Worm (Caenorhabditis elegans) whole organism, L3 larva: ENCODE measurements around the gene ogt-1.

Source experiments
- R02D3.7 ChIP-seq: fragments of 150-350 bp; optimal IDR thresholded peaks from 2 replicates; lab custom pipeline; 2014; ENCODE audit warnings: missing biosample characterization, missing genetic modification characterization
- ZK546.5 ChIP-seq: sonication (generic microtip); optimal IDR thresholded peaks from 2 replicates; lab custom pipeline; 2017; ENCODE audit warnings: missing biosample characterization, missing genetic modification characterization
- aly-2 ChIP-seq: fragments of 150-350 bp; optimal IDR thresholded peaks from 2 replicates; lab custom pipeline; 2014; ENCODE audit warnings: missing biosample characterization, missing genetic modification characterization
- ama-1 ChIP-seq: fragments of 150-350 bp; optimal IDR thresholded peaks from 2 replicates; lab custom pipeline; 2018
- ceh-16 ChIP-seq: sonication (generic microtip); optimal IDR thresholded peaks from 2 replicates; lab custom pipeline; 2017; ENCODE audit warnings: missing biosample characterization, missing genetic modification characterization
- ceh-28 ChIP-seq: fragments of 150-350 bp; optimal IDR thresholded peaks from 2 replicates; lab custom pipeline; 2014; ENCODE audit warnings: missing biosample characterization, missing genetic modification reagents, missing genetic modification characterization
- ceh-82 ChIP-seq: fragments of 150-350 bp; optimal IDR thresholded peaks from 2 replicates; lab custom pipeline; 2014; ENCODE audit warnings: missing biosample characterization, missing genetic modification characterization
- daf-12 ChIP-seq: fragments of 150-350 bp; optimal IDR thresholded peaks from 2 replicates; lab custom pipeline; 2014; ENCODE audit warnings: missing biosample characterization, missing genetic modification reagents, missing genetic modification characterization
- egl-27 ChIP-seq: sonication (generic microtip); optimal IDR thresholded peaks from 4 replicates; lab custom pipeline; 2017; ENCODE audit warnings: missing biosample characterization, missing genetic modification reagents, missing genetic modification characterization
- egl-5 ChIP-seq: fragments of 150-350 bp; optimal IDR thresholded peaks from 2 replicates; lab custom pipeline; 2017; ENCODE audit warnings: missing biosample characterization, missing genetic modification reagents, missing genetic modification characterization, inconsistent platforms
- elt-1 ChIP-seq: fragments of 150-350 bp; optimal IDR thresholded peaks from 2 replicates; lab custom pipeline; 2014; ENCODE audit warnings: missing biosample characterization, missing genetic modification characterization
- elt-2 ChIP-seq: sonication (generic microtip); optimal IDR thresholded peaks from 2 replicates; lab custom pipeline; 2016; ENCODE audit warnings: missing genetic modification reagents, mild to moderate bottlenecking, missing genetic modification characterization, missing compliant biosample characterization
- elt-3 ChIP-seq, 3 experiments: fragments of 150-350 bp in 1 of 3; sonication (generic microtip) in 2 of 3; optimal IDR thresholded peaks; 2 replicates in 2 of 3; 4 replicates in 1 of 3; lab custom pipeline; 2014 to 2017; ENCODE audit warnings: missing biosample characterization in 3 of 3, missing genetic modification characterization in 3 of 3
- eor-1 ChIP-seq, 2 experiments: fragments of 150-350 bp; optimal IDR thresholded peaks; 2 replicates each; lab custom pipeline; 2014 to 2018; ENCODE audit warnings: missing biosample characterization in 2 of 2, missing genetic modification characterization in 2 of 2
- fkh-10 ChIP-seq: sonication (generic microtip); optimal IDR thresholded peaks from 2 replicates; lab custom pipeline; 2017; ENCODE audit warnings: missing biosample characterization, missing genetic modification reagents, missing genetic modification characterization
- fkh-2 ChIP-seq: fragments of 150-350 bp; optimal IDR thresholded peaks from 2 replicates; lab custom pipeline; 2014; ENCODE audit warnings: missing biosample characterization, missing genetic modification reagents, missing genetic modification characterization
- fos-1 ChIP-seq: fragments of 150-350 bp; optimal IDR thresholded peaks from 2 replicates; lab custom pipeline; 2014; ENCODE audit warnings: missing biosample characterization, missing genetic modification characterization
- hmg-11 ChIP-seq: sonication (generic microtip); optimal IDR thresholded peaks from 2 replicates; lab custom pipeline; 2016; ENCODE audit warnings: missing genetic modification characterization, missing compliant biosample characterization
- jun-1 ChIP-seq: fragments of 150-350 bp; optimal IDR thresholded peaks from 2 replicates; lab custom pipeline; 2014; ENCODE audit warnings: missing biosample characterization, missing genetic modification reagents, missing genetic modification characterization
- lin-15B ChIP-seq: fragments of 150-350 bp; optimal IDR thresholded peaks from 2 replicates; lab custom pipeline; 2014; ENCODE audit warnings: missing biosample characterization, missing genetic modification characterization
- lin-39 ChIP-seq: fragments of 150-350 bp; optimal IDR thresholded peaks from 2 replicates; lab custom pipeline; 2018; ENCODE audit warnings: missing biosample characterization, missing genetic modification reagents, missing genetic modification characterization
- lsy-12 ChIP-seq: sonication (generic microtip); optimal IDR thresholded peaks from 2 replicates; lab custom pipeline; 2016; ENCODE audit warnings: mild to moderate bottlenecking, missing genetic modification characterization, missing compliant biosample characterization
- mdl-1 ChIP-seq: fragments of 150-350 bp; optimal IDR thresholded peaks from 2 replicates; lab custom pipeline; 2014; ENCODE audit warnings: missing biosample characterization, missing genetic modification characterization
- mml-1 ChIP-seq: fragments of 150-350 bp; sonication (generic microtip); optimal IDR thresholded peaks from 3 replicates; lab custom pipeline; 2014; ENCODE audit warnings: missing biosample characterization, missing genetic modification characterization
- nfya-1 ChIP-seq: sonication (generic microtip); optimal IDR thresholded peaks from 2 replicates; lab custom pipeline; 2017; ENCODE audit warnings: missing genetic modification characterization, mild to moderate bottlenecking, missing compliant biosample characterization, antibody characterized with exemption, moderate library complexity; ENCODE audit not compliant: insufficient read depth
- nhr-11 ChIP-seq: fragments of 150-350 bp; optimal IDR thresholded peaks from 2 replicates; lab custom pipeline; 2014; ENCODE audit warnings: missing biosample characterization, missing genetic modification characterization
- nhr-12 ChIP-seq: fragments of 150-350 bp; optimal IDR thresholded peaks from 2 replicates; lab custom pipeline; 2014; ENCODE audit warnings: missing biosample characterization, missing genetic modification characterization
- nhr-23 ChIP-seq: fragments of 150-350 bp; optimal IDR thresholded peaks from 2 replicates; lab custom pipeline; 2014; ENCODE audit warnings: missing biosample characterization, missing genetic modification reagents, missing genetic modification characterization
- nhr-28 ChIP-seq: fragments of 150-350 bp; optimal IDR thresholded peaks from 2 replicates; lab custom pipeline; 2014; ENCODE audit warnings: missing biosample characterization, missing genetic modification characterization
- nhr-43 ChIP-seq: sonication (generic microtip); optimal IDR thresholded peaks from 2 replicates; lab custom pipeline; 2016; ENCODE audit warnings: mild to moderate bottlenecking, missing genetic modification characterization, missing compliant biosample characterization; ENCODE audit not compliant: poor library complexity, severe bottlenecking
- nhr-67 ChIP-seq: fragments of 150-350 bp; optimal IDR thresholded peaks from 2 replicates; lab custom pipeline; 2014; ENCODE audit warnings: missing biosample characterization, missing genetic modification characterization
- nhr-76 ChIP-seq: fragments of 150-350 bp; sonication (generic microtip); optimal IDR thresholded peaks from 5 replicates; lab custom pipeline; 2014; ENCODE audit warnings: missing biosample characterization, missing genetic modification characterization
- nhr-77 ChIP-seq: fragments of 150-350 bp; optimal IDR thresholded peaks from 2 replicates; lab custom pipeline; 2014; ENCODE audit warnings: missing biosample characterization, missing genetic modification characterization
- pha-4 ChIP-seq: fragments of 150-350 bp; optimal IDR thresholded peaks from 2 replicates; lab custom pipeline; 2014; ENCODE audit warnings: missing biosample characterization, missing genetic modification reagents, missing genetic modification characterization
- pqm-1 ChIP-seq: fragments of 150-350 bp; optimal IDR thresholded peaks from 2 replicates; lab custom pipeline; 2017; ENCODE audit warnings: missing biosample characterization, missing genetic modification characterization, inconsistent platforms
- sea-2 ChIP-seq: fragments of 150-350 bp; sonication (generic microtip); optimal IDR thresholded peaks from 4 replicates; lab custom pipeline; 2014; ENCODE audit warnings: missing biosample characterization, missing genetic modification reagents, missing genetic modification characterization
- skn-1 ChIP-seq: fragments of 150-350 bp; optimal IDR thresholded peaks from 2 replicates; lab custom pipeline; 2014; ENCODE audit warnings: missing biosample characterization, missing genetic modification characterization
- snpc-4 ChIP-seq: fragments of 150-350 bp; optimal IDR thresholded peaks from 2 replicates; lab custom pipeline; 2014; ENCODE audit warnings: missing biosample characterization, missing genetic modification characterization
- tbx-2 ChIP-seq: sonication (generic microtip); optimal IDR thresholded peaks from 2 replicates; lab custom pipeline; 2016; ENCODE audit warnings: mild to moderate bottlenecking, missing genetic modification characterization, missing compliant biosample characterization
- unc-39 ChIP-seq: sonication (generic microtip); optimal IDR thresholded peaks from 4 replicates; lab custom pipeline; 2017; ENCODE audit warnings: missing biosample characterization, missing genetic modification characterization
- unc-62 ChIP-seq: fragments of 150-350 bp; sonication (generic microtip); optimal IDR thresholded peaks from 4 replicates; lab custom pipeline; 2014; ENCODE audit warnings: missing biosample characterization, missing genetic modification reagents, missing genetic modification characterization
- zag-1 ChIP-seq: fragments of 150-350 bp; optimal IDR thresholded peaks from 2 replicates; lab custom pipeline; 2014; ENCODE audit warnings: missing biosample characterization, missing genetic modification characterization
- ztf-11 ChIP-seq: fragments of 150-350 bp; optimal IDR thresholded peaks from 2 replicates; lab custom pipeline; 2014; ENCODE audit warnings: missing biosample characterization, missing genetic modification characterization
- ztf-4 ChIP-seq: fragments of 150-350 bp; optimal IDR thresholded peaks from 2 replicates; lab custom pipeline; 2014; ENCODE audit warnings: missing biosample characterization, missing genetic modification characterization

The ogt-1 gene

DNA sequence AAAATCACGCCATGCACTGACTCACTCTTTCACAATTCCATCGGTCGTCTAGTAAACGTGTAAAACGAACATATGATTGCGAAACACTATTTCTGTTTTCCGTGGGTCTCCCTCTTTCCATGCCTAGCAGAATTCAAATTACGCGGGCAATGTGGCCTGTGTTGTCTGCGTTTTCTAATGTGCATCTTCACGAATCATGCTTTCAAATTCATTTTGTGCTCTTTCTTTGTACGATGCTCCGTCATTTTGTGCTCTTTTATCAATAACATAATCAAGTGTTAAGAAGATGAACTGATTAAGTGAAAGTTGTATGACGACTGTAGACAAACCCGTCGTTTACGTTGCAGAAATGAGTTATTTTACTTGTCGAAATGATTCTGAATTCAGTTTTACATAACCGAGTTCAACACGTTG is 12.2 kb upstream of the ogt-1 start:
- TF ChIP-seq lsy-12 (tag; lab: Kevin White, UChicago) (peak; percentile 27), elt-2 (peak; percentile 97), pha-4 (peak; percentile 70), aly-2 (tag; lab: Kevin White, UChicago) (no peak), snpc-4 (tag; lab: Kevin White, UChicago) (peak; percentile 37), skn-1 (tag; lab: Kevin White, UChicago) (peak; percentile 72), nfya-1 (peak; percentile 50), fos-1 (tag; lab: Kevin White, UChicago) (peak; percentile 18), lin-15B (tag; lab: Kevin White, UChicago) (peak; percentile 42), nhr-11 (tag; lab: Kevin White, UChicago) (no peak), tbx-2 (tag; lab: Kevin White, UChicago) (no peak), lin-39 (tag; lab: Kevin White, UChicago) (peak; percentile 5), egl-5 (tag; lab: Kevin White, UChicago) (peak; percentile 44), elt-1 (no peak), pqm-1 (tag; lab: Kevin White, UChicago) (peak; percentile 97), ceh-28 (tag; lab: Kevin White, UChicago) (peak; percentile 38), jun-1 (tag; lab: Kevin White, UChicago) (peak; percentile 82), mdl-1 (tag; lab: Kevin White, UChicago) (peak; percentile 58)
- TF ChIP-seq, all 47 proteins: peak for 14

DNA sequence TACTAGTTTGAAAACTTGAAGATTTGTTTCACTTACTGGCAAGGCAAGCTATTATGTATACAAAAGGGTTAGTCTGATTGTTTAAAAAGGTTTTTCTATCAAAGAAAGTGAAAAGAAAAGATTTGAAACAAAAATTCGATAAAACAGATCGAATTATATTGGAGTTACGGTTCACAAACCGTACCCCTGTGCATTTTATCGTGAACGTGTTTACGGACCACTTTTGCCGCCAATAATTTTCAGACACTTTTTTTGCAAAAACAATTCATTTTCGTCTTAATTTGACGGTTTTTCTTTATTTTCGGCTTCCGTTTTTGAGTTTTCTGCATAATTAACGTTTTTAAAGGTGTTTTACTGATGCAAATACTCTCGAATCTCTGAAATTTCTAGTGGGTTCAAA is 11.7 kb upstream of the ogt-1 start:
- TF ChIP-seq ama-1 (no peak), hmg-11 (tag; lab: Kevin White, UChicago) (no peak), nhr-28 (tag; lab: Kevin White, UChicago) (no peak), fkh-2 (tag; lab: Kevin White, UChicago) (no peak), ztf-11 (no peak), jun-1 (tag; lab: Kevin White, UChicago) (no peak), tbx-2 (tag; lab: Kevin White, UChicago) (no peak), ZK546.5 (tag; lab: Kevin White, UChicago) (no peak), daf-12 (tag; lab: Kevin White, UChicago) (no peak), mdl-1 (tag; lab: Kevin White, UChicago) (no peak), nfya-1 (no peak), fkh-10 (GFP tag; lab: Kevin White, UChicago) (no peak), nhr-67 (tag; lab: Kevin White, UChicago) (no peak), egl-27 (tag; lab: Kevin White, UChicago) (no peak), skn-1 (tag; lab: Kevin White, UChicago) (no peak), pqm-1 (tag; lab: Kevin White, UChicago) (no peak)

DNA sequence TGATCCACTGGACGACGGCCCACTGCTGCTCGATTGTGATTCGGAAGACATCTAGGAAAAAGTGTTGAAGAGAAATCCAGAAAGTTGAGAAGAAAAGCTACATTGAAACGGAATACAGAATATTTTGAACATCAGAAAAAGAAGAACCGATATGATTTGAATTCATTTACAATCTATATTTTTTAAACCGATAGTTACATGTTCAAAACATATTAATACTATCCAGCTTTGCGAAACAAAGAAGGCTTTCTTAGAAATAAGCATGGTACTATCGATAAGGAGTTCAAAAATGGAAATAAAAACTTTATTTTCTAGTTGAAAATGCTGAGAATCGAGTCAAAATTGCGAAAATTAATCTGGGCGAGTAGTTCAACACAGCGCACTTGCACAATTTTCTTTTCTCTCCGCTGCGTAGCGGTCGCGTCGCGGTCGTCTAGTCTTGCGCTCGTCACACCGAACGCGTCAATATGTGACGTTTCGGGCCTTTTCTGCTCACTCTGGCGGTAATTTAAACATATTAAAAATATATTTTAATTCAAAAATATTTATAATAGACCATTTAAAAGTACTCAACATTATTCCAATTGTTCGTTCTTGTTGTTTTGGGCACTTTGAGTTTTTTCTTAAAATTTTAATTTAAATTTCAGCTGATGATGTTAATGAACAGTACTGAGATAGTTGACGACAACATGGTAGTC is 8.6 kb upstream of the ogt-1 start, which contains the start of the genes syf-2 and K04G7.1:
Gene syf-2, minus strand, starts transcription at position 51 of the 698 bp plus-strand sequence.
Gene K04G7.1, plus strand, starts transcription at position 648 of the 698 bp plus-strand sequence.
- TF ChIP-seq fkh-10 (GFP tag; lab: Kevin White, UChicago) (peak; percentile 85), nhr-12 (no peak), snpc-4 (tag; lab: Kevin White, UChicago) (peak; percentile 90), zag-1 (tag; lab: Kevin White, UChicago) (no peak), lin-39 (tag; lab: Kevin White, UChicago) (peak; percentile 91), ztf-11 (no peak), skn-1 (tag; lab: Kevin White, UChicago) (peak; percentile 79), ceh-28 (tag; lab: Kevin White, UChicago) (peak; percentile 72), elt-2 (peak; percentile 74), ztf-4 (tag; lab: Kevin White, UChicago) (no peak), unc-39 (tag; lab: Kevin White, UChicago) (no peak), unc-62 (peak; percentile 53), R02D3.7 (tag; lab: Kevin White, UChicago) (peak; percentile 76), nhr-76 (tag; lab: Kevin White, UChicago) (no peak), ama-1 (peak; percentile 43), pha-4 (peak; percentile 95), nhr-43 (tag; lab: Kevin White, UChicago) (peak; percentile 62), jun-1 (tag; lab: Kevin White, UChicago) (peak; percentile 83), tbx-2 (tag; lab: Kevin White, UChicago) (peak; percentile 61), ceh-82 (tag; lab: Kevin White, UChicago) (peak; percentile 47), nhr-23 (tag; lab: Kevin White, UChicago) (peak; percentile 94), nhr-77 (tag; lab: Kevin White, UChicago) (no peak), egl-27 (tag; lab: Kevin White, UChicago) (peak; percentile 92), elt-3 (tag; optimal IDR thresholded peaks at IDR 0.05; lab: Kevin White, UChicago) (peak in 1 of 3 experiments; percentile 14), eor-1 (tag; optimal IDR thresholded peaks at IDR 0.05; lab: Kevin White, UChicago) (no peak), lin-15B (tag; lab: Kevin White, UChicago) (peak; percentile 99), sea-2 (GFP tag; lab: Kevin White, UChicago) (no peak), ceh-16 (tag; lab: Kevin White, UChicago) (no peak), nfya-1 (peak; percentile 94), pqm-1 (tag; lab: Kevin White, UChicago) (peak; percentile 29), aly-2 (tag; lab: Kevin White, UChicago) (no peak), fkh-2 (tag; lab: Kevin White, UChicago) (no peak), fos-1 (tag; lab: Kevin White, UChicago) (no peak), nhr-28 (tag; lab: Kevin White, UChicago) (no peak), mml-1 (tag; lab: Kevin White, UChicago) (no peak), lsy-12 (tag; lab: Kevin White, UChicago) (peak; percentile 78), mdl-1 (tag; lab: Kevin White, UChicago) (no peak), egl-5 (tag; lab: Kevin White, UChicago) (peak; percentile 57)
